Worm (Caenorhabditis elegans): Measurements from ENCODE around the gene ttr-17.

DNA sequence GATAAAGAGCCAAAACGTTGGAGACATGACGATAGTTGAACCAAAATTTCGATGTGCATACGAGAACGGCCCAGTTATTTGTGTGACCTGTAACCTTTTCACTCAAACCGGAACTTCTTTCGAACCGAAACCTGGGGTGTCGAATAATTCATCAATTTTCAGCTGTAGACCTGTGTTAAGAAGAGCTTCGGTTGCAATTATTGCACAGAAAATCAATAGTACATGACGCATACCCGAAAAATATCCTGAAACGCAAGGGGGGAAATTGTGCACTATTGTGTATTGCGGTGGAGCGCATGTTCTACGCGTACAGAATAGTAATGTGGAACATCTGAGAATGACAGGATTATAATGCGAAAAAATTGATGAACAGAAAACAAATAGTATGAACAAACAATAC lies 42.9 kb upstream of the ttr-17 start, which contains the start of gene pigk-1:
- TF ChIP-seq ceh-13 (GFP tag; optimal IDR thresholded peaks at IDR 0.05), result no peak
- no peak for TF ChIP-seq ama-1 (optimal IDR thresholded peaks at IDR 0.05)
- TF ChIP-seq sea-1 (GFP tag; conservative IDR thresholded peaks at IDR 0.05), result no peak
